Worm (Caenorhabditis elegans): ENCODE data around the gene lron-15.

The lron-15 gene

DNA sequence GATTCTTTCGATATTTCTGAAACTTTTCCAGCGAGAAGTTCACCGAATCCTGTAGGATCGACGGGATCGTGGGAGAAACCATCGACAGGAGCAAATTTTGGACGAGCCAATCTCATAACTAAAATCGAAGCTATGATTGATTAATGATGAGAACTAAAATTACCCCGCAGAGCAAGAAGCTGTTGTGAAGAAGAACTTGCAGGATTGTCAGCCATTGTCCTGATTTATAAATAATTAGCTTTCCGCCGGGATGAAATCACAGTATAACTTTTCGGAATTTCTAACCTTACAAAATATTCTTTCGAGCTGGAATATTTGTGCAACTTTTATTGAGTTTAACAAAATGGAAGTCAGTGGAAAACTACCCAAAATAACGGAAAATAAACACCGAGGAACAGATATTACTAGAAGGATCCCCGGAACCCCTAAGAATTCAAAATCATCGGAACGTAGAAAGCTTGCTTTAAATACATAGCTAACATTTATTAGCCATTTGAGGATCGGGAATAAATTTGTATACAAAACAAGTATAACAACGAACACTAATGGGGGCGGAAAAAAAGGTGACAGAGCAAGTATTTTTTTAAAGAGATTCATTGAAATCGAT is 42.7 kb upstream of the lron-15 start, which contains the start of gene C56C10.7:
Gene C56C10.7, minus strand, starts transcription at position 312 of the 607 bp plus-strand sequence.
- TF ChIP-seq egl-18 (GFP tag; IDR thresholded peaks at IDR 0.05) (no peak), attf-6 (GFP tag; IDR thresholded peaks at IDR 0.05) (peak; percentile 85), ZK185.1 (tag; optimal IDR thresholded peaks at IDR 0.05; ENCODE audit: poor library complexity, severe bottlenecking) (no peak), F57C9.4 (tag; optimal IDR thresholded peaks at IDR 0.05) (no peak), ztf-25 (GFP tag; IDR thresholded peaks at IDR 0.05) (peak; percentile 66; the same call in 1 of the 2 replicates), ama-1 (optimal IDR thresholded peaks at IDR 0.05) (no peak), ama-1 (GFP tag; optimal IDR thresholded peaks at IDR 0.05) (peak in 1 of 2 experiments; percentile 62), atf-7 (tag; optimal IDR thresholded peaks at IDR 0.05) (peak; percentile 55), ccch-3 (GFP tag; optimal IDR thresholded peaks at IDR 0.05) (no peak), rec-8 (tag; optimal IDR thresholded peaks at IDR 0.05) (no peak), nhr-179 (tag; optimal IDR thresholded peaks at IDR 0.05) (no peak), nfya-2 (GFP tag; IDR thresholded peaks at IDR 0.05) (peak; percentile 63; the same call in 1 of the 2 replicates), B0019.2 (GFP tag; conservative IDR thresholded peaks at IDR 0.05) (0 out of 2 replicates have a peak, but pooled peaks have one; percentile 4), C17E4.6 (GFP tag; IDR thresholded peaks at IDR 0.05) (peak; percentile 62; the same call in 1 of the 2 replicates), ztf-28 (GFP tag; IDR thresholded peaks at IDR 0.05) (no peak), efl-1 (GFP tag; optimal IDR thresholded peaks at IDR 0.05) (no peak), ekl-4 (GFP tag; IDR thresholded peaks at IDR 0.05) (peak; percentile 93), Y79H2A.3 (GFP tag; conservative IDR thresholded peaks at IDR 0.05) (no peak), athp-1 (tag; optimal IDR thresholded peaks at IDR 0.05) (peak; percentile 76), dox-1 (GFP tag; IDR thresholded peaks at IDR 0.05) (no peak; the same call in 1 of the 2 replicates), ztf-18 (tag; optimal IDR thresholded peaks at IDR 0.05) (peak; percentile 24), nhr-27 (tag; optimal IDR thresholded peaks at IDR 0.05) (peak; percentile 49), attf-3 (GFP tag; conservative IDR thresholded peaks at IDR 0.05) (no peak), nfyb-1 (GFP tag; IDR thresholded peaks at IDR 0.05) (peak; percentile 69; the same call in 1 of the 2 replicates), zfh-2 (GFP tag; conservative IDR thresholded peaks at IDR 0.05) (no peak), attf-5 (GFP tag; optimal IDR thresholded peaks at IDR 0.05) (no peak), hsf-1 (GFP tag; IDR thresholded peaks at IDR 0.05) (peak; percentile 88), ztf-26 (tag; optimal IDR thresholded peaks at IDR 0.05) (peak; percentile 34), ztf-6 (GFP tag; IDR thresholded peaks at IDR 0.05) (no peak), aptf-3 (GFP tag; IDR thresholded peaks at IDR 0.05) (peak; percentile 60; the same call in 1 of the 2 replicates), nhr-80 (tag; optimal IDR thresholded peaks at IDR 0.05) (no peak), F55B11.4 (tag; optimal IDR thresholded peaks at IDR 0.05; ENCODE audit: borderline replicate concordance, insufficient read depth) (no peak), mel-28 (tag; optimal IDR thresholded peaks at IDR 0.05; ENCODE audit: borderline replicate concordance) (no peak), bed-2 (GFP tag; IDR thresholded peaks at IDR 0.05) (no peak), F49E8.2 (tag; optimal IDR thresholded peaks at IDR 0.05; ENCODE audit: insufficient read depth) (peak; percentile 56), B0261.1 (tag; optimal IDR thresholded peaks at IDR 0.05) (peak; percentile 8), let-607 (tag; optimal IDR thresholded peaks at IDR 0.05) (peak in 1 of 2 experiments; percentile 35), fkh-3 (tag; optimal IDR thresholded peaks at IDR 0.05) (no peak), lin-54 (GFP tag; optimal IDR thresholded peaks at IDR 0.05) (peak; percentile 79), dpl-1 (GFP tag; optimal IDR thresholded peaks at IDR 0.05) (no peak), rpc-1 (optimal IDR thresholded peaks at IDR 0.05) (no peak), rpc-1 (tag; optimal IDR thresholded peaks at IDR 0.05) (no peak), ztf-3 (GFP tag; optimal IDR thresholded peaks at IDR 0.05) (no peak), ceh-40 (GFP tag; IDR thresholded peaks at IDR 0.05) (no peak; the same call in none of the 2 replicates), B0336.3 (GFP tag; IDR thresholded peaks at IDR 0.05) (peak; percentile 94), snpc-4 (GFP tag; optimal IDR thresholded peaks at IDR 0.05) (peak; percentile 44), snpc-4 (tag; optimal IDR thresholded peaks at IDR 0.05) (peak in 2 of 4 experiments; percentile 30 to 61), tbx-9 (tag; optimal IDR thresholded peaks at IDR 0.05; ENCODE audit: borderline replicate concordance) (no peak)
